Worm (Caenorhabditis elegans): Measurements from ENCODE around the gene T19D7.6.

T19D7.6 gene

ce11 chrX:646493-646892 is 24.1 kb downstream of the T19D7.6 start:
- no peak for TF ChIP-seq him-1 (tag; optimal IDR thresholded peaks at IDR 0.05)
- no peak for TF ChIP-seq dao-5 (tag; optimal IDR thresholded peaks at IDR 0.05)
- TF ChIP-seq W03F9.2 (tag; optimal IDR thresholded peaks at IDR 0.05), result no peak

- TF ChIP-seq W03F9.2 (tag; optimal IDR thresholded peaks at IDR 0.05), result no peak
- no peak for TF ChIP-seq dao-5 (tag; optimal IDR thresholded peaks at IDR 0.05)
- no peak for TF ChIP-seq him-1 (tag; optimal IDR thresholded peaks at IDR 0.05)
These were observed 25.0 kb downstream of the T19D7.6 start for ce11 chrX:645589-645988.

- TF ChIP-seq dao-5 (tag; optimal IDR thresholded peaks at IDR 0.05) (no peak), W03F9.2 (tag; optimal IDR thresholded peaks at IDR 0.05) (no peak)
These were observed 27.8 kb downstream of the T19D7.6 start for ce11 chrX:642817-643216.

ce11 chrX:641440-641839 is 29.2 kb downstream of the T19D7.6 start, which contains the start of gene M6.11:
Gene M6.11, minus strand, starts transcription at chrX:641540.
- no peak for TF ChIP-seq W03F9.2 (tag; optimal IDR thresholded peaks at IDR 0.05)
- TF ChIP-seq him-1 (tag; optimal IDR thresholded peaks at IDR 0.05), result no peak
- TF ChIP-seq dao-5 (tag; optimal IDR thresholded peaks at IDR 0.05), result no peak

- TF ChIP-seq him-1 (tag; optimal IDR thresholded peaks at IDR 0.05) (no peak), W03F9.2 (tag; optimal IDR thresholded peaks at IDR 0.05) (no peak), dao-5 (tag; optimal IDR thresholded peaks at IDR 0.05) (no peak)
These were observed 33.0 kb downstream of the T19D7.6 start for ce11 chrX:637588-637987.

ce11 chrX:636893-637292 is 33.7 kb downstream of the T19D7.6 start, which contains the start of gene pha-2:
Gene pha-2, minus strand, starts transcription at chrX:636993.
- TF ChIP-seq him-1 (tag; optimal IDR thresholded peaks at IDR 0.05) (no peak), W03F9.2 (tag; optimal IDR thresholded peaks at IDR 0.05) (no peak), dao-5 (tag; optimal IDR thresholded peaks at IDR 0.05) (no peak)

- TF ChIP-seq him-1 (tag; optimal IDR thresholded peaks at IDR 0.05) (no peak), dao-5 (tag; optimal IDR thresholded peaks at IDR 0.05) (no peak), W03F9.2 (tag; optimal IDR thresholded peaks at IDR 0.05) (no peak)
These were observed 41.5 kb downstream of the T19D7.6 start, which contains the start of gene M6.4 for ce11 chrX:629134-629533. Gene M6.4, plus strand, starts transcription at chrX:629188.

- no peak for TF ChIP-seq dao-5 (tag; optimal IDR thresholded peaks at IDR 0.05)
These were observed 48.9 kb downstream of the T19D7.6 start for ce11 chrX:621688-622087.

ce11 chrX:621190-621589 is 49.4 kb downstream of the T19D7.6 start, which contains the start of gene unc-96:
Gene unc-96, minus strand, starts transcription at chrX:621290.
- TF ChIP-seq dao-5 (tag; optimal IDR thresholded peaks at IDR 0.05) (no peak), W03F9.2 (tag; optimal IDR thresholded peaks at IDR 0.05) (no peak), him-1 (tag; optimal IDR thresholded peaks at IDR 0.05) (no peak)
